Worm (Caenorhabditis elegans) whole organism, late embryonic: ENCODE measurements around the gene F53B3.5.

Experiments used
- C38D4.7 ChIP-seq: fragments of 200-800 bp; sonication (Bioruptor generic); optimal IDR thresholded peaks from 2 replicates; lab custom pipeline; 2018; ENCODE audit warnings: mild to moderate bottlenecking, missing genetic modification characterization, moderate library complexity, missing compliant biosample characterization
- K02D7.2 ChIP-seq: sonication (generic microtip); optimal IDR thresholded peaks from 2 replicates; lab custom pipeline; 2017; ENCODE audit warnings: mild to moderate bottlenecking, missing genetic modification characterization, missing compliant biosample characterization
- K09A11.1 ChIP-seq: sonication (generic microtip); optimal IDR thresholded peaks from 2 replicates; lab custom pipeline; 2017; ENCODE audit warnings: antibody characterized with exemption, mild to moderate bottlenecking, missing genetic modification characterization, missing compliant biosample characterization; ENCODE audit not compliant: insufficient read depth
- T23F11.4 ChIP-seq: fragments of 200-800 bp; sonication (Bioruptor generic); optimal IDR thresholded peaks from 2 replicates; lab custom pipeline; 2018; ENCODE audit warnings: mild to moderate bottlenecking, missing genetic modification characterization, missing compliant biosample characterization
- Y22D7AL.16 ChIP-seq: sonication (generic microtip); optimal IDR thresholded peaks from 2 replicates; lab custom pipeline; 2016; ENCODE audit warnings: missing genetic modification characterization, missing compliant biosample characterization
- ama-1 ChIP-seq: fragments of 150-350 bp; optimal IDR thresholded peaks from 2 replicates; lab custom pipeline; 2014
- ceh-18 ChIP-seq: sonication (generic microtip); optimal IDR thresholded peaks from 2 replicates; lab custom pipeline; 2016; ENCODE audit warnings: missing genetic modification characterization, missing compliant biosample characterization
- ceh-19 ChIP-seq: fragments of 200-800 bp; sonication (Bioruptor generic); optimal IDR thresholded peaks from 2 replicates; lab custom pipeline; 2018; ENCODE audit warnings: mild to moderate bottlenecking, missing genetic modification characterization, missing compliant biosample characterization
- ceh-22 ChIP-seq: sonication (generic microtip); optimal IDR thresholded peaks from 2 replicates; lab custom pipeline; 2017; ENCODE audit warnings: missing biosample characterization, missing genetic modification characterization
- ceh-31 ChIP-seq: sonication (generic microtip); optimal IDR thresholded peaks from 2 replicates; lab custom pipeline; 2016; ENCODE audit warnings: missing genetic modification characterization, missing compliant biosample characterization
- ceh-34 ChIP-seq: sonication (generic microtip); optimal IDR thresholded peaks from 2 replicates; lab custom pipeline; 2016; ENCODE audit warnings: mild to moderate bottlenecking, missing genetic modification characterization, missing compliant biosample characterization
- ceh-45 ChIP-seq: fragments of 200-800 bp; sonication (Bioruptor generic); IDR thresholded peaks from 2 replicates; pipeline ENCODE4 v1.3.6; 2022; ENCODE audit warnings: missing genetic modification reagents, missing genetic modification characterization, missing compliant biosample characterization
- ceh-9 ChIP-seq: sonication (generic microtip); optimal IDR thresholded peaks from 2 replicates; lab custom pipeline; 2016; ENCODE audit warnings: mild to moderate bottlenecking, missing genetic modification characterization, inconsistent platforms, missing compliant biosample characterization
- che-1 ChIP-seq: sonication (generic microtip); optimal IDR thresholded peaks from 2 replicates; lab custom pipeline; 2016; ENCODE audit warnings: mild to moderate bottlenecking, missing genetic modification characterization, missing compliant biosample characterization
- dmd-4 ChIP-seq: sonication (generic microtip); optimal IDR thresholded peaks from 2 replicates; lab custom pipeline; 2016; ENCODE audit warnings: borderline replicate concordance, missing genetic modification characterization, missing compliant biosample characterization
- dve-1 ChIP-seq: sonication (generic microtip); optimal IDR thresholded peaks from 2 replicates; lab custom pipeline; 2017; ENCODE audit warnings: antibody characterized with exemption, mild to moderate bottlenecking, missing genetic modification characterization, missing compliant biosample characterization
- elt-4 ChIP-seq: sonication (generic microtip); optimal IDR thresholded peaks from 2 replicates; lab custom pipeline; 2016; ENCODE audit warnings: missing genetic modification characterization, missing compliant biosample characterization
- ets-4 ChIP-seq: sonication (generic microtip); optimal IDR thresholded peaks from 2 replicates; lab custom pipeline; 2016; ENCODE audit warnings: missing genetic modification characterization, missing compliant biosample characterization
- eyg-1 ChIP-seq: sonication (generic microtip); optimal IDR thresholded peaks from 2 replicates; lab custom pipeline; 2016; ENCODE audit warnings: missing genotype, missing genetic modification characterization, missing compliant biosample characterization
- fax-1 ChIP-seq: sonication (generic microtip); optimal IDR thresholded peaks from 2 replicates; lab custom pipeline; 2016; ENCODE audit warnings: missing genotype, missing genetic modification characterization, missing compliant biosample characterization
- fkh-10 ChIP-seq: fragments of 150-350 bp; optimal IDR thresholded peaks from 2 replicates; lab custom pipeline; 2014; ENCODE audit warnings: missing biosample characterization, missing genetic modification reagents, missing genetic modification characterization
- hlh-13 ChIP-seq: fragments of 200-800 bp; sonication (Bioruptor generic); optimal IDR thresholded peaks from 2 replicates; lab custom pipeline; 2018; ENCODE audit warnings: mild to moderate bottlenecking, missing genetic modification characterization, missing compliant biosample characterization
- hlh-15 ChIP-seq: sonication (generic microtip); optimal IDR thresholded peaks from 2 replicates; lab custom pipeline; 2016; ENCODE audit warnings: missing genetic modification characterization, missing compliant biosample characterization
- hlh-30 ChIP-seq: sonication (generic microtip); optimal IDR thresholded peaks from 2 replicates; lab custom pipeline; 2017; ENCODE audit warnings: antibody characterized with exemption, missing genetic modification characterization, missing compliant biosample characterization; ENCODE audit not compliant: insufficient read depth
- hlh-8 ChIP-seq: sonication (generic microtip); optimal IDR thresholded peaks from 2 replicates; lab custom pipeline; 2016; ENCODE audit warnings: missing genotype, missing genetic modification characterization, missing compliant biosample characterization
- lim-6 ChIP-seq: sonication (generic microtip); optimal IDR thresholded peaks from 2 replicates; lab custom pipeline; 2016; ENCODE audit warnings: missing genetic modification characterization, missing compliant biosample characterization
- lin-11 ChIP-seq: fragments of 200-800 bp; sonication (Bioruptor generic); optimal IDR thresholded peaks from 2 replicates; lab custom pipeline; 2018; ENCODE audit warnings: mild to moderate bottlenecking, missing genetic modification characterization, missing compliant biosample characterization
- madf-2 ChIP-seq: sonication (generic microtip); optimal IDR thresholded peaks from 2 replicates; lab custom pipeline; 2017; ENCODE audit warnings: missing genetic modification characterization, missing compliant biosample characterization
- nhr-11 ChIP-seq: fragments of 150-350 bp; optimal IDR thresholded peaks from 2 replicates; lab custom pipeline; 2014; ENCODE audit warnings: missing biosample characterization, missing genetic modification characterization
- nhr-232 ChIP-seq: sonication (generic microtip); optimal IDR thresholded peaks from 2 replicates; lab custom pipeline; 2016; ENCODE audit warnings: missing genetic modification characterization, missing compliant biosample characterization
- npax-4 ChIP-seq: sonication (generic microtip); optimal IDR thresholded peaks from 2 replicates; lab custom pipeline; 2016; ENCODE audit warnings: missing genetic modification characterization, missing compliant biosample characterization
- odd-2 ChIP-seq: sonication (generic microtip); optimal IDR thresholded peaks from 2 replicates; lab custom pipeline; 2017; ENCODE audit warnings: antibody characterized with exemption, mild to moderate bottlenecking, missing genetic modification characterization, missing compliant biosample characterization
- pat-9 ChIP-seq: fragments of 200-800 bp; sonication (Bioruptor generic); optimal IDR thresholded peaks from 2 replicates; lab custom pipeline; 2018; ENCODE audit warnings: mild to moderate bottlenecking, missing genetic modification characterization, moderate library complexity, missing compliant biosample characterization
- pha-4 ChIP-seq: fragments of 150-350 bp; optimal IDR thresholded peaks from 2 replicates; lab custom pipeline; 2018; ENCODE audit warnings: missing biosample characterization, missing genetic modification reagents, missing genetic modification characterization
- pqm-1 ChIP-seq: sonication (generic microtip); optimal IDR thresholded peaks from 2 replicates; lab custom pipeline; 2016; ENCODE audit warnings: missing genetic modification characterization, missing compliant biosample characterization
- pros-1 ChIP-seq: fragments of 150-350 bp; optimal IDR thresholded peaks from 2 replicates; lab custom pipeline; 2014; ENCODE audit warnings: missing biosample characterization, missing genetic modification reagents, missing genetic modification characterization
- rnt-1 ChIP-seq: sonication (generic microtip); optimal IDR thresholded peaks from 2 replicates; lab custom pipeline; 2016; ENCODE audit warnings: missing genetic modification characterization, missing compliant biosample characterization
- sox-2 ChIP-seq: fragments of 200-800 bp; sonication (Bioruptor generic); IDR thresholded peaks from 2 replicates; pipeline ENCODE4 v1.3.6; 2022; ENCODE audit warnings: missing genetic modification reagents, missing genetic modification characterization, missing compliant biosample characterization
- tbx-7 ChIP-seq: sonication (generic microtip); optimal IDR thresholded peaks from 2 replicates; lab custom pipeline; 2016; ENCODE audit warnings: missing genotype, missing genetic modification characterization, missing compliant biosample characterization
- ttx-3 ChIP-seq: sonication (generic microtip); optimal IDR thresholded peaks from 2 replicates; lab custom pipeline; 2016; ENCODE audit warnings: missing genetic modification reagents, missing genetic modification characterization, missing compliant biosample characterization
- unc-42 ChIP-seq: sonication (generic microtip); optimal IDR thresholded peaks from 2 replicates; lab custom pipeline; 2016; ENCODE audit warnings: missing genotype, missing genetic modification characterization, missing compliant biosample characterization
- unc-55 ChIP-seq: sonication (generic microtip); optimal IDR thresholded peaks from 2 replicates; lab custom pipeline; 2017; ENCODE audit warnings: missing biosample characterization, missing genetic modification reagents, missing genetic modification characterization
- zip-5 ChIP-seq: sonication (generic microtip); optimal IDR thresholded peaks from 2 replicates; lab custom pipeline; 2016; ENCODE audit warnings: missing genetic modification characterization, missing compliant biosample characterization
- ztf-16 ChIP-seq: sonication (generic microtip); optimal IDR thresholded peaks from 2 replicates; lab custom pipeline; 2017; ENCODE audit warnings: missing genetic modification characterization, missing compliant biosample characterization

Gene F53B3.5

ce11 chrX:2885318-2885908 is 6.0 kb upstream of the F53B3.5 start, which contains the start of gene vang-1 (continued):
- TF ChIP-seq tbx-7 (tag; lab: Kevin White, UChicago) = no peak
- TF ChIP-seq ceh-19 = peak; percentile 72
- no peak for TF ChIP-seq pha-4 (tag; lab: Kevin White, UChicago)
- peak; percentile 26 for TF ChIP-seq pat-9 (tag; lab: Kevin White, UChicago)
- TF ChIP-seq ttx-3 (tag; lab: Kevin White, UChicago) = no peak
- TF ChIP-seq odd-2 (tag; lab: Kevin White, UChicago) = no peak
- TF ChIP-seq nhr-232 (tag; lab: Kevin White, UChicago) = no peak
- no peak for TF ChIP-seq che-1 (tag; lab: Kevin White, UChicago)
- no peak for TF ChIP-seq hlh-15
- TF ChIP-seq eyg-1 (tag; lab: Kevin White, UChicago) = peak; percentile 3
- no peak for TF ChIP-seq hlh-30 (tag; lab: Kevin White, UChicago)
- TF ChIP-seq ets-4 (tag; lab: Kevin White, UChicago) = no peak
- TF ChIP-seq npax-4 (tag; lab: Kevin White, UChicago) = no peak
- peak; percentile 33 for TF ChIP-seq madf-2
- peak; percentile 15 for TF ChIP-seq unc-42 (tag; lab: Kevin White, UChicago)
- peak; percentile 19 for TF ChIP-seq pros-1 (tag; lab: Kevin White, UChicago)

- TF ChIP-seq sox-2 (GFP tag; lab: Robert Waterston, UW) = no peak
- no peak for TF ChIP-seq ama-1 (lab: Kevin White, UChicago)
- TF ChIP-seq ceh-22 (tag; lab: Kevin White, UChicago) = no peak
- TF ChIP-seq eyg-1 (tag; lab: Kevin White, UChicago) = no peak
- no peak for TF ChIP-seq dve-1 (tag; lab: Kevin White, UChicago)
- no peak for TF ChIP-seq hlh-13
- TF ChIP-seq zip-5 (tag; lab: Kevin White, UChicago) = no peak
- no peak for TF ChIP-seq C38D4.7
- TF ChIP-seq, all 69 proteins: peak for 0
Observed at ce11 chrX:2877433-2877832, 1.9 kb downstream of the F53B3.5 start.

ce11 chrX:2874598-2874997 is 4.8 kb downstream of the F53B3.5 start:
- no peak for TF ChIP-seq ztf-16 (tag; lab: Kevin White, UChicago)
- TF ChIP-seq odd-2 (tag; lab: Kevin White, UChicago) = no peak
- TF ChIP-seq rnt-1 (tag; lab: Kevin White, UChicago) = no peak
- no peak for TF ChIP-seq T23F11.4 (GFP tag; lab: Kevin White, UChicago)
- TF ChIP-seq K02D7.2 (tag; lab: Kevin White, UChicago) = no peak
- no peak for TF ChIP-seq Y22D7AL.16 (tag; lab: Kevin White, UChicago)
- TF ChIP-seq unc-42 (tag; lab: Kevin White, UChicago) = no peak
- TF ChIP-seq ceh-9 = no peak
- no peak for TF ChIP-seq ceh-18 (tag; lab: Kevin White, UChicago)
- no peak for TF ChIP-seq unc-55 (GFP tag; lab: Kevin White, UChicago)
- no peak for TF ChIP-seq ceh-34 (tag; lab: Kevin White, UChicago)
- TF ChIP-seq ceh-31 (tag; lab: Kevin White, UChicago) = no peak
- no peak for TF ChIP-seq pat-9 (tag; lab: Kevin White, UChicago)
- TF ChIP-seq fax-1 (tag; lab: Kevin White, UChicago) = no peak
- TF ChIP-seq zip-5 (tag; lab: Kevin White, UChicago) = no peak
- no peak for TF ChIP-seq ceh-19
- no peak for TF ChIP-seq dmd-4 (tag; lab: Kevin White, UChicago)
- no peak for TF ChIP-seq elt-4
- TF ChIP-seq lim-6 (tag; lab: Kevin White, UChicago) = no peak
- TF ChIP-seq, all 69 proteins: peak for 0

ce11 chrX:2873272-2873671 is 6.1 kb downstream of the F53B3.5 start:
- TF ChIP-seq ceh-19 (no peak), ceh-31 (tag; lab: Kevin White, UChicago) (no peak), K09A11.1 (tag; lab: Kevin White, UChicago) (no peak), dmd-4 (tag; lab: Kevin White, UChicago) (no peak), ceh-45 (GFP tag; lab: Robert Waterston, UW) (no peak), lim-6 (tag; lab: Kevin White, UChicago) (no peak), ceh-18 (tag; lab: Kevin White, UChicago) (no peak), lin-11 (tag; lab: Kevin White, UChicago) (no peak), rnt-1 (tag; lab: Kevin White, UChicago) (no peak), odd-2 (tag; lab: Kevin White, UChicago) (no peak), ceh-9 (no peak), fkh-10 (GFP tag; lab: Kevin White, UChicago) (no peak), unc-42 (tag; lab: Kevin White, UChicago) (no peak), nhr-11 (tag; lab: Kevin White, UChicago) (no peak), pqm-1 (tag; lab: Kevin White, UChicago) (no peak), hlh-8 (tag; lab: Kevin White, UChicago) (no peak)
